Fruit fly (Drosophila melanogaster) whole organism, embryonic: ENCODE data around the gene CG17764.
A peak's percentile ranks its signal among the peaks of the same experiment; 100 is the strongest.

Experiments used
- Atf6 ChIP-seq: fragments of 200-800 bp; sonication (Bioruptor generic); IDR thresholded peaks from 2 replicates; pipeline ENCODE4 v1.3.6; 2022; ENCODE audit warnings: missing biosample characterization, missing genetic modification characterization
- B-H1 ChIP-seq: fragments of 200-800 bp; sonication (Bioruptor generic); IDR thresholded peaks from 3 replicates; pipeline ENCODE4 v1.3.6; 2022; ENCODE audit warnings: missing biosample characterization, missing genetic modification characterization
- Bdp1 ChIP-seq: fragments of 200-800 bp; sonication (Bioruptor generic); optimal IDR thresholded peaks from 3 replicates; lab custom pipeline; 2016; ENCODE audit warnings: missing biosample characterization, missing genetic modification characterization
- CG12391 ChIP-seq: fragments of 200-800 bp; sonication (Bioruptor generic); optimal IDR thresholded peaks from 3 replicates; lab custom pipeline; 2018; ENCODE audit warnings: missing biosample characterization, mild to moderate bottlenecking, missing genetic modification characterization, moderate library complexity
- CG12659 ChIP-seq: fragments of 200-800 bp; sonication (Bioruptor generic); optimal IDR thresholded peaks from 3 replicates; lab custom pipeline; 2017; ENCODE audit warnings: mild to moderate bottlenecking, missing biosample characterization, missing genetic modification reagents, missing genetic modification characterization
- CG13424 ChIP-seq: fragments of 200-800 bp; sonication (Bioruptor generic); optimal IDR thresholded peaks from 2 replicates; lab custom pipeline; 2019; ENCODE audit warnings: missing biosample characterization, mild to moderate bottlenecking, missing genetic modification characterization, moderate library complexity
- CG13775 ChIP-seq: fragments of 200-800 bp; sonication (Bioruptor generic); optimal IDR thresholded peaks from 3 replicates; lab custom pipeline; 2017; ENCODE audit warnings: missing biosample characterization, mild to moderate bottlenecking, missing genetic modification characterization
- CG15514 ChIP-seq: fragments of 200-800 bp; sonication (Bioruptor generic); optimal IDR thresholded peaks from 3 replicates; lab custom pipeline; 2017; ENCODE audit warnings: missing biosample characterization, missing genetic modification characterization, mild to moderate bottlenecking, moderate library complexity, missing genetic modification reagents
- CG1647 ChIP-seq: fragments of 200-800 bp; sonication (Bioruptor generic); optimal IDR thresholded peaks from 3 replicates; lab custom pipeline; 2016; ENCODE audit warnings: missing biosample characterization, missing genetic modification characterization
- CG18599 ChIP-seq: fragments of 200-800 bp; sonication (Bioruptor generic); optimal IDR thresholded peaks from 3 replicates; lab custom pipeline; 2017; ENCODE audit warnings: missing biosample characterization, missing genetic modification characterization, mild to moderate bottlenecking, moderate library complexity, missing genetic modification reagents
- CG33557 ChIP-seq: fragments of 200-800 bp; sonication (Bioruptor generic); optimal IDR thresholded peaks from 2 replicates; lab custom pipeline; 2019; ENCODE audit warnings: missing biosample characterization, mild to moderate bottlenecking, missing genetic modification characterization, moderate library complexity
- CG6854 ChIP-seq: fragments of 200-800 bp; sonication (Bioruptor generic); optimal IDR thresholded peaks from 3 replicates; lab custom pipeline; 2017; ENCODE audit warnings: missing biosample characterization, mild to moderate bottlenecking, missing genetic modification characterization
- CG7839 ChIP-seq: fragments of 200-800 bp; sonication (Bioruptor generic); optimal IDR thresholded peaks from 3 replicates; lab custom pipeline; 2018; ENCODE audit warnings: missing biosample characterization, mild to moderate bottlenecking, missing genetic modification characterization, moderate library complexity
- CG8089 ChIP-seq: fragments of 200-800 bp; sonication (Bioruptor generic); optimal IDR thresholded peaks from 3 replicates; lab custom pipeline; 2016; ENCODE audit warnings: missing biosample characterization, missing genetic modification characterization
- CG9437 ChIP-seq: fragments of 200-800 bp; sonication (Bioruptor generic); optimal IDR thresholded peaks from 2 replicates; lab custom pipeline; 2018; ENCODE audit warnings: missing biosample characterization, mild to moderate bottlenecking, missing genetic modification characterization
- CrebB ChIP-seq: fragments of 200-800 bp; sonication (Bioruptor generic); optimal IDR thresholded peaks from 3 replicates; lab custom pipeline; 2018; ENCODE audit warnings: missing biosample characterization, mild to moderate bottlenecking, missing genetic modification characterization
- GATAe ChIP-seq: fragments of 200-800 bp; sonication (Bioruptor generic); conservative IDR thresholded peaks from 2 replicates; pipeline ENCODE4 v1.3.6; 2022; ENCODE audit warnings: missing biosample characterization, missing genetic modification characterization
- H2.0 ChIP-seq: fragments of 200-800 bp; sonication (Bioruptor generic); IDR thresholded peaks from 2 replicates; pipeline ENCODE4 v1.3.6; 2022; ENCODE audit warnings: missing biosample characterization, missing genetic modification characterization
- HLHmδ ChIP-seq: fragments of 200-800 bp; sonication (Bioruptor generic); optimal IDR thresholded peaks from 2 replicates; lab custom pipeline; 2018; ENCODE audit warnings: missing biosample characterization, mild to moderate bottlenecking, missing genetic modification characterization, moderate library complexity
- Lpt ChIP-seq: fragments of >200 bp; optimal IDR thresholded peaks from 2 replicates; lab custom pipeline; 2018; ENCODE audit warnings: missing biosample characterization, missing genetic modification characterization
- Nf-YA ChIP-seq: fragments of 200-800 bp; sonication (Bioruptor generic); IDR thresholded peaks from 2 replicates; pipeline ENCODE4 v1.3.6; 2022; ENCODE audit warnings: missing biosample characterization, missing genetic modification characterization
- Nf-YC ChIP-seq: fragments of 200-800 bp; optimal IDR thresholded peaks from 3 replicates; lab custom pipeline; 2019; ENCODE audit warnings: missing biosample characterization, mild to moderate bottlenecking, missing genetic modification characterization, moderate library complexity
- Six4 ChIP-seq: fragments of 200-800 bp; sonication (Bioruptor generic); optimal IDR thresholded peaks from 2 replicates; lab custom pipeline; 2016; ENCODE audit warnings: missing biosample characterization, missing genetic modification characterization
- Ssrp ChIP-seq: fragments of 200-800 bp; sonication (Bioruptor generic); optimal IDR thresholded peaks from 2 replicates; lab custom pipeline; 2018; ENCODE audit warnings: missing biosample characterization, mild to moderate bottlenecking, missing genetic modification characterization, moderate library complexity
- ab ChIP-seq: fragments of 200-800 bp; sonication (Bioruptor generic); optimal IDR thresholded peaks from 2 replicates; lab custom pipeline; 2016; ENCODE audit warnings: missing biosample characterization, missing genetic modification characterization
- al ChIP-seq: fragments of 200-800 bp; sonication (Bioruptor generic); IDR thresholded peaks from 2 replicates; pipeline ENCODE4 v1.3.6; 2022; ENCODE audit warnings: missing biosample characterization, missing genetic modification characterization
- ara ChIP-seq: fragments of 200-800 bp; sonication (Bioruptor generic); IDR thresholded peaks from 2 replicates; pipeline ENCODE4 v1.3.6; 2022; ENCODE audit warnings: missing biosample characterization, missing genetic modification characterization
- br ChIP-seq: fragments of >200 bp; optimal IDR thresholded peaks from 2 replicates; lab custom pipeline; 2017
- corto ChIP-seq: fragments of 200-800 bp; sonication (Bioruptor generic); optimal IDR thresholded peaks from 2 replicates; lab custom pipeline; 2016; ENCODE audit warnings: missing biosample characterization, mild to moderate bottlenecking, missing genetic modification characterization, moderate library complexity
- dati ChIP-seq: fragments of 200-800 bp; sonication (Bioruptor generic); IDR thresholded peaks from 2 replicates; pipeline ENCODE4 v1.3.6; 2022; ENCODE audit warnings: missing biosample characterization, missing genetic modification characterization
- dysf ChIP-seq: fragments of 200-800 bp; sonication (Bioruptor generic); IDR thresholded peaks from 3 replicates; pipeline ENCODE4 v1.3.6; 2022; ENCODE audit warnings: missing biosample characterization, missing genetic modification characterization
- eve ChIP-seq, 2 experiments: fragments of >200 bp; optimal IDR thresholded peaks; 2 replicates each; lab custom pipeline; 2017; ENCODE audit warnings: missing biosample characterization in 2 of 2, missing genetic modification characterization in 2 of 2
- fd102C ChIP-seq: fragments of 200-800 bp; sonication (Bioruptor generic); optimal IDR thresholded peaks from 2 replicates; lab custom pipeline; 2018; ENCODE audit warnings: missing biosample characterization, mild to moderate bottlenecking, missing genetic modification characterization, moderate library complexity
- fd96Cb ChIP-seq: fragments of 200-800 bp; sonication (Bioruptor generic); optimal IDR thresholded peaks from 2 replicates; lab custom pipeline; 2018; ENCODE audit warnings: missing biosample characterization, mild to moderate bottlenecking, missing genetic modification characterization, moderate library complexity
- ham ChIP-seq: fragments of 200-800 bp; sonication (Bioruptor generic); IDR thresholded peaks from 2 replicates; pipeline ENCODE4 v1.3.6; 2022; ENCODE audit warnings: missing biosample characterization, missing genetic modification characterization
- hbn ChIP-seq: fragments of 200-800 bp; sonication (Bioruptor generic); IDR thresholded peaks from 2 replicates; pipeline ENCODE4 v1.3.6; 2022; ENCODE audit warnings: missing biosample characterization, missing genetic modification characterization; ENCODE audit not compliant: partially characterized antibody
- her ChIP-seq: fragments of 200-800 bp; sonication (Bioruptor generic); optimal IDR thresholded peaks from 2 replicates; lab custom pipeline; 2016; ENCODE audit warnings: missing biosample characterization, missing genetic modification characterization
- inv ChIP-seq: fragments of 200-800 bp; sonication (Bioruptor generic); IDR thresholded peaks from 2 replicates; pipeline ENCODE4 v1.3.6; 2022; ENCODE audit warnings: missing biosample characterization, missing genetic modification characterization; ENCODE audit not compliant: partially characterized antibody
- lov ChIP-seq, 2 experiments: fragments of 200-800 bp in 1 of 2; fragments of >200 bp in 1 of 2; sonication (Bioruptor generic) in 1 of 2; IDR thresholded peaks in 1 of 2; optimal IDR thresholded peaks in 1 of 2; 2 replicates in 1 of 2; 3 replicates in 1 of 2; pipeline versions ENCODE4 v1.3.6 to Lab custom; 2017 to 2022; ENCODE audit warnings: missing biosample characterization in 1 of 2, missing genetic modification characterization in 1 of 2
- org-1 ChIP-seq: fragments of 200-800 bp; sonication (Bioruptor generic); optimal IDR thresholded peaks from 2 replicates; lab custom pipeline; 2017; ENCODE audit warnings: missing biosample characterization, missing genetic modification characterization
- phol ChIP-seq: fragments of 200-800 bp; sonication (Bioruptor generic); optimal IDR thresholded peaks from 3 replicates; lab custom pipeline; 2018; ENCODE audit warnings: missing biosample characterization, mild to moderate bottlenecking, missing genetic modification characterization, moderate library complexity
- psq ChIP-seq: fragments of 200-800 bp; sonication (Bioruptor generic); optimal IDR thresholded peaks from 2 replicates; lab custom pipeline; 2017; ENCODE audit warnings: missing biosample characterization, missing genetic modification characterization
- run ChIP-seq: fragments of 200-800 bp; sonication (Bioruptor generic); optimal IDR thresholded peaks from 3 replicates; lab custom pipeline; 2018; ENCODE audit warnings: missing biosample characterization, mild to moderate bottlenecking, missing genetic modification characterization
- slbo ChIP-seq: fragments of 200-800 bp; sonication (Bioruptor generic); IDR thresholded peaks from 2 replicates; pipeline ENCODE4 v1.3.6; 2022; ENCODE audit warnings: missing biosample characterization, missing genetic modification characterization
- so ChIP-seq: fragments of 200-800 bp; sonication (Bioruptor generic); IDR thresholded peaks from 3 replicates; pipeline ENCODE4 v1.3.6; 2022; ENCODE audit warnings: missing biosample characterization, missing genetic modification characterization
- trem ChIP-seq: fragments of 200-800 bp; optimal IDR thresholded peaks from 3 replicates; lab custom pipeline; 2019; ENCODE audit warnings: missing biosample characterization, mild to moderate bottlenecking, missing genetic modification characterization, moderate library complexity
- tx ChIP-seq: fragments of 200-800 bp; sonication (Bioruptor generic); optimal IDR thresholded peaks from 2 replicates; lab custom pipeline; 2016; ENCODE audit warnings: missing biosample characterization, missing genetic modification characterization
- unc-4 ChIP-seq: fragments of 200-800 bp; sonication (Bioruptor generic); IDR thresholded peaks from 2 replicates; pipeline ENCODE4 v1.3.6; 2022; ENCODE audit warnings: missing biosample characterization, missing genetic modification characterization; ENCODE audit not compliant: partially characterized antibody
- vfl ChIP-seq: fragments of 200-800 bp; sonication (Bioruptor generic); optimal IDR thresholded peaks from 2 replicates; lab custom pipeline; 2016; ENCODE audit warnings: missing biosample characterization, missing genetic modification characterization
- zen2 ChIP-seq: fragments of 200-800 bp; sonication (Bioruptor generic); IDR thresholded peaks from 3 replicates; pipeline ENCODE4 v1.3.6; 2022; ENCODE audit warnings: missing biosample characterization, missing genetic modification characterization; ENCODE audit not compliant: partially characterized antibody

Gene CG17764

DNA sequence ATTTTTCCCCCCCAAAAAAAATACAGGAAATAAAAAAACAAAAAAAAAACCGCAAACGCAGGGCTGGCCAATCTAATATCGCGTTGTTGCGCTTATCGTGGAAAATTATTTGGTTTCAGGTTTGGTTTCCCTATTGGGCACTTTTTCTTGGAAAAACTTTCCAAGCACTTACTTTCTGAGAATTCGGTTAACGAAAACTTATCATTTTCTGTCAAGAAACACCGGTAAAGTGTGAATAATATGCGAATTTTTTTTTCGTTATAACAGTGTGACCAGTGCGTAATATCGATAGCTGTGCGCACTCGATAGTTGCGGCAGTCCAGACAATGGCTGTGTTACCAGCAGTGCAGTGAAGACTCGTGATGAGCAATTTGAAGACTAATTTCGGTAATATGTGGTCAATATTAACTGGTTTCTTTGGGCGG is 15.3 kb upstream of the CG17764 start, which contains the start of gene Rnp4F (continued):
- TF ChIP-seq phol (peak; percentile 78), H2.0 (peak; percentile 39; the same call in 1 of the 2 replicates), CG12391 (tag; lab: Kevin White, UChicago) (peak; percentile 53), fd96Cb (tag; lab: Kevin White, UChicago) (no peak), zen2 (peak; percentile 24; the same call in 1 of the 3 replicates), br (no peak), Nf-YC (tag; lab: Kevin White, UChicago) (peak; percentile 21), CG13424 (peak; percentile 55), CG8089 (GFP tag; lab: Kevin White, UChicago) (peak; percentile 58), Lpt (GFP tag; lab: Kevin White, UChicago) (no peak), CG6854 (GFP tag; lab: Kevin White, UChicago) (no peak), dati (GFP tag; lab: Robert Waterston, UW) (0 out of 2 replicates have a peak, but pooled peaks have one; percentile 10), eve (GFP tag; optimal IDR thresholded peaks at IDR 0.05; lab: Kevin White, UChicago) (no peak), dysf (GFP tag; lab: Robert Waterston, UW) (peak; percentile 80), fd102C (no peak), Six4 (peak; percentile 32), inv (peak; percentile 84), CG13775 (GFP tag; lab: Kevin White, UChicago) (peak; percentile 73), al (peak; percentile 61), B-H1 (GFP tag; lab: Robert Waterston, UW) (peak; percentile 35; the same call in 1 of the 3 replicates), slbo (GFP tag; lab: Robert Waterston, UW) (peak; percentile 86), run (tag; lab: Kevin White, UChicago) (no peak), ara (GFP tag; lab: Robert Waterston, UW) (peak; percentile 67), Ssrp (tag; lab: Kevin White, UChicago) (peak; percentile 24), hbn (peak; percentile 64; the same call in 1 of the 2 replicates), corto (no peak), her (GFP tag; lab: Kevin White, UChicago) (peak; percentile 70), CG15514 (GFP tag; lab: Kevin White, UChicago) (peak; percentile 56), trem (peak; percentile 35), lov (optimal IDR thresholded peaks at IDR 0.05; lab: Kevin White, UChicago) (no peak), lov (GFP tag; IDR thresholded peaks at IDR 0.05; lab: Robert Waterston, UW) (peak; percentile 66; the same call in 1 of the 3 replicates), ab (peak; percentile 53), CG33557 (no peak), Bdp1 (GFP tag; lab: Kevin White, UChicago) (peak; percentile 37), so (peak; percentile 36; the same call in 1 of the 3 replicates), CG1647 (peak; percentile 65), CG9437 (GFP tag; lab: Kevin White, UChicago) (peak; percentile 5), vfl (GFP tag; lab: Kevin White, UChicago) (peak; percentile 41), CrebB (tag; lab: Kevin White, UChicago) (no peak), HLHmδ (no peak), Nf-YA (GFP tag; lab: Robert Waterston, UW) (no peak), unc-4 (GFP tag; lab: Robert Waterston, UW) (peak; percentile 75), org-1 (GFP tag; lab: Kevin White, UChicago) (no peak), psq (peak; percentile 25), GATAe (GFP tag; lab: Robert Waterston, UW) (no peak), ham (GFP tag; lab: Robert Waterston, UW) (peak; percentile 28; the same call in 1 of the 2 replicates), CG18599 (no peak), CG12659 (GFP tag; lab: Kevin White, UChicago) (peak; percentile 70), tx (GFP tag; lab: Kevin White, UChicago) (peak; percentile 70), Atf6 (GFP tag; lab: Robert Waterston, UW) (peak; percentile 51), CG7839 (peak; percentile 7)
